Worm (Caenorhabditis elegans): Measurements from ENCODE around the gene Y5H2A.4.

Y5H2A.4 gene

DNA sequence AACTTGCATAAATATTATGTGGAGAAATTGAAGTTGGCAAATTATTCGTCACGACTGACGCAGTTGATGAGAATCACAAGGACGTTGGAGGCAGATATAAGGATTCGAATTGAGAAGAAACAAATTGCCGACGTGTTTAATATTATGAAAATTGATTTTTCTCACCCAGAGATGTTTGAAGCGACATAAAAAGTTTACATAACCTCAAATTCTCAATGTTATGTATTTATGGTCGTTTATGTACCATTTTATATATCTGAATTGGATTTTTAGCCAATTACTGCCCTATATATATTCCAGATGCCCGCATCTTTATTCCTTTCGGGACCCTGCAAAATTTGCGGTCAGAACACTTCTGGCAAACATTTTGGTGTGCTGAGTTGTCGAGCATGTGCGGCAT, 45.4 kb downstream of the Y5H2A.4 start, which contains the start of gene nhr-126:
Gene nhr-126, plus strand, starts transcription at position 301 of the 400 bp plus-strand sequence.
- TF ChIP-seq ztf-28 (GFP tag; IDR thresholded peaks at IDR 0.05), result no peak
- no peak for TF ChIP-seq lin-40 (tag; optimal IDR thresholded peaks at IDR 0.05)
- TF ChIP-seq egrh-3 (GFP tag; IDR thresholded peaks at IDR 0.05), result no peak
- TF ChIP-seq F57C9.4 (tag; optimal IDR thresholded peaks at IDR 0.05), result no peak
- TF ChIP-seq dox-1 (GFP tag; IDR thresholded peaks at IDR 0.05), result no peak
- no peak for TF ChIP-seq Y56A3A.18 (GFP tag; IDR thresholded peaks at IDR 0.05)
- no peak for TF ChIP-seq hmg-1.2 (GFP tag; IDR thresholded peaks at IDR 0.05)
- no peak for TF ChIP-seq lir-1 (GFP tag; conservative IDR thresholded peaks at IDR 0.05)
- no peak for TF ChIP-seq T07F8.4 (tag; optimal IDR thresholded peaks at IDR 0.05)
- no peak for TF ChIP-seq lag-1 (GFP tag; IDR thresholded peaks at IDR 0.05)
- no peak for TF ChIP-seq ccch-3 (GFP tag; optimal IDR thresholded peaks at IDR 0.05)
- no peak for TF ChIP-seq ztf-6 (GFP tag; IDR thresholded peaks at IDR 0.05)
- TF ChIP-seq efl-1 (GFP tag; optimal IDR thresholded peaks at IDR 0.05), result no peak
- TF ChIP-seq dpl-1 (GFP tag; optimal IDR thresholded peaks at IDR 0.05), result no peak
- no peak for TF ChIP-seq lsl-1 (GFP tag; optimal IDR thresholded peaks at IDR 0.05)

DNA sequence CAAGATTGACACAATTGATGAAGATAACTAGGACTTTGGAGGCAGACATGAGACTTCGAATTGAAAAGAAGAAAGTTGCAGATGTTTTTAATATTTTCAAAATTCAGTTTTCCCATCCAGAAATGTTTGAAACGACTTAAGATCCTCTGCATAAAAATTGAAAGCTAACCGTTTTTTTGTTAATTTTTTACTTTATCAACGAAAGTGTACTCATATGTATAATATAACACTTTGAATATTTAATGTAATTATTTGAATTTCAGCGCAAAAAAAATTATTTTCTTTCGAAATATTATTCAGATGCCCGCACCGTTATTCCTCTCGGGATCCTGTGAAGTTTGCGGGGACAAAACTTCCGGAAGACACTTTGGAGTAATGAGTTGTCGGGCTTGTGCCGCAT, 47.2 kb downstream of the Y5H2A.4 start, which contains the start of gene nhr-18:
Gene nhr-18, plus strand, starts transcription at position 301 of the 400 bp plus-strand sequence.
- TF ChIP-seq F23B12.7 (tag; optimal IDR thresholded peaks at IDR 0.05; ENCODE audit: insufficient read depth), result no peak
- TF ChIP-seq pbrm-1 (GFP tag; IDR thresholded peaks at IDR 0.05), result no peak
- no peak for TF ChIP-seq nhr-179 (tag; optimal IDR thresholded peaks at IDR 0.05)
- TF ChIP-seq nhr-27 (tag; optimal IDR thresholded peaks at IDR 0.05), result no peak
- no peak for TF ChIP-seq ztf-26 (tag; optimal IDR thresholded peaks at IDR 0.05)
- TF ChIP-seq gei-17 (GFP tag; optimal IDR thresholded peaks at IDR 0.05), result no peak
- TF ChIP-seq F10E7.11 (tag; optimal IDR thresholded peaks at IDR 0.05), result no peak
- no peak for TF ChIP-seq mes-4 (tag; optimal IDR thresholded peaks at IDR 0.05)
- no peak for TF ChIP-seq aptf-2 (GFP tag; conservative IDR thresholded peaks at IDR 0.05)
- TF ChIP-seq let-607 (tag; optimal IDR thresholded peaks at IDR 0.05), result no peak
- TF ChIP-seq ceh-79 (tag; optimal IDR thresholded peaks at IDR 0.05), result no peak
- TF ChIP-seq tbx-9 (tag; optimal IDR thresholded peaks at IDR 0.05; ENCODE audit: borderline replicate concordance), result no peak
- TF ChIP-seq sdz-38 (tag; optimal IDR thresholded peaks at IDR 0.05), result no peak
- no peak for TF ChIP-seq ztf-3 (GFP tag; optimal IDR thresholded peaks at IDR 0.05)
- TF ChIP-seq nfya-1 (tag; optimal IDR thresholded peaks at IDR 0.05; ENCODE audit: borderline replicate concordance, insufficient read depth), result no peak
- no peak for TF ChIP-seq zfh-2 (GFP tag; conservative IDR thresholded peaks at IDR 0.05)
- no peak for TF ChIP-seq ceh-91 (GFP tag; IDR thresholded peaks at IDR 0.05)
- TF ChIP-seq mel-28 (tag; optimal IDR thresholded peaks at IDR 0.05; ENCODE audit: borderline replicate concordance), result no peak
- TF ChIP-seq D2030.7 (GFP tag; IDR thresholded peaks at IDR 0.05), result no peak

DNA sequence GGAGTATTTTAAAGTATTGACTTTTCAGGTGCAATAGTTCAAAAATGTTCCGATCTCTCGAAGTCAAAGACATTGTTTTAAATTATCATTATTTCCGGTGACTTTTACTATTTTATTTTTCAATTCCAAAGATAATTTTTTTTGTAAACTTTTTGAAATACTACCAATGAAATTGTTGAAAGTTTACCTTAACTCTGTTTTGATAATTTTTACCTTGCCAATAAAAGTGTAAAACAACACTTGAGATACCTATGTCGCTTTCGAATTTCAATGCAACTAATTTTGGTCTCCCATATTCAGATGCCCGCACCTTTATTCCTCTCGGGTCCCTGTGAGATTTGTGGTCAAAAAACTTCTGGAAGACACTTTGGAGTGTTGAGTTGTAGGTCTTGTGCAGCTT, 49.0 kb downstream of the Y5H2A.4 start, which contains the start of gene nhr-103:
Gene nhr-103, plus strand, starts transcription at position 301 of the 400 bp plus-strand sequence.
- TF ChIP-seq snpc-3.4 (tag; optimal IDR thresholded peaks at IDR 0.05) (no peak), ccch-3 (GFP tag; optimal IDR thresholded peaks at IDR 0.05) (no peak), F22D6.2 (tag; optimal IDR thresholded peaks at IDR 0.05) (no peak), mel-28 (tag; optimal IDR thresholded peaks at IDR 0.05; ENCODE audit: borderline replicate concordance) (no peak), pha-4 (tag; optimal IDR thresholded peaks at IDR 0.05) (no peak), repo-1 (tag; optimal IDR thresholded peaks at IDR 0.05) (no peak), attf-3 (GFP tag; conservative IDR thresholded peaks at IDR 0.05) (no peak), F10E7.11 (tag; optimal IDR thresholded peaks at IDR 0.05) (no peak), Y79H2A.3 (GFP tag; conservative IDR thresholded peaks at IDR 0.05) (no peak), ceh-58 (GFP tag; IDR thresholded peaks at IDR 0.05) (no peak), ceh-79 (tag; optimal IDR thresholded peaks at IDR 0.05) (no peak), akir-1 (GFP tag; optimal IDR thresholded peaks at IDR 0.05) (no peak)
